Worm (Caenorhabditis elegans): ENCODE measurements around the gene chc-1.

DNA sequence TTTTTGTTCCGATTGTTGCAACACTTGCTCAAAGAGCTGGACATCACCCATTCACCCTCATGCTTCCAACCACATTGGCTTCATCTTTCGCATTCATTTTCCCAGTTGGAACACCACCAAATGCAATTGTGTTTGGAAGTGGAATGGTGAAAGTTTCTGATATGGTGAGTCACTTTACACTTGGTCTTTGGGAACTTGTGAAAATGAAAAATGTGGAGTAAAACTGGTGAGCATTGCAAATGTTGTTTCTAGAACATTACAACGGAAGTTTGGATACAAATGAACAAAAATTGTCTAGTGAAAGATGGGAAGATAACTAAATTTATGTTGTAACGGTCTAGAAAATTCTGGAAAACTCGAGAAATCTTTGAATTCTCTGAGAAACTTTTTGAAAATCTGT, 47.4 kb upstream of the chc-1 start:
- TF ChIP-seq scrt-1 (GFP tag; IDR thresholded peaks at IDR 0.05), result no peak
- TF ChIP-seq ama-1 (optimal IDR thresholded peaks at IDR 0.05), result no peak
- no peak for TF ChIP-seq ceh-36 (tag; optimal IDR thresholded peaks at IDR 0.05)
- TF ChIP-seq pes-1 (GFP tag; IDR thresholded peaks at IDR 0.05), result no peak
- no peak for TF ChIP-seq tra-4 (tag; optimal IDR thresholded peaks at IDR 0.05)
- TF ChIP-seq sea-1 (GFP tag; conservative IDR thresholded peaks at IDR 0.05), result no peak
- TF ChIP-seq tbx-11 (GFP tag; IDR thresholded peaks at IDR 0.05), result no peak
- no peak for TF ChIP-seq aly-1 (tag; optimal IDR thresholded peaks at IDR 0.05)
- TF ChIP-seq flt-1 (GFP tag; IDR thresholded peaks at IDR 0.05), result no peak
- TF ChIP-seq hnd-1 (tag; optimal IDR thresholded peaks at IDR 0.05), result no peak
- no peak for TF ChIP-seq tbx-37 (GFP tag; conservative IDR thresholded peaks at IDR 0.05)

All from whole organism, early embryonic.